Worm (Caenorhabditis elegans): ENCODE measurements around the gene mec-15.

mec-15 gene

DNA sequence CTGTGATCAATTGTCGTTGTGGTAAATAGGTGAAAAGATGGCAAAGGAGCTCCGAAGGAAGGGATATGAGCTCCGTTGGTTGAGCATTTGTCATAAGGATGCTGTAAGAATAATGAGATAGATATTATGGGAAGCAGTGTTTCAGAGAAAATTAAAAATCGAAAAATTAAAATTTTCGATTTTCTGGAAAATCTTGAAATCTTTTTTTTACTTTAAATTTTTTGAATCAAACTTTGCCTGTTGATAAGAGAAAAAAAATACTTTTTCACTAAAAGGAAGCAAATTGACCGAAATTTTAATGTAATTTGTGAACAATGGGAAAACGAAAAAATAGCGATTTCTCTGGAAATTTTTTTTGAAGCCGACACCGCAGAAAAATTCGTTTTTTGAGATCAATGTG lies at the start of gene mec-15:
TSS of gene mec-15 (minus strand) at position 101 of the 400 bp plus-strand sequence.
- TF ChIP-seq fkh-3 (tag; optimal IDR thresholded peaks at IDR 0.05) (no peak), attf-6 (GFP tag; IDR thresholded peaks at IDR 0.05) (no peak), cebp-1 (GFP tag; IDR thresholded peaks at IDR 0.05) (no peak), cebp-1 (tag; optimal IDR thresholded peaks at IDR 0.05) (no peak), unc-62 (GFP tag; optimal IDR thresholded peaks at IDR 0.05) (no peak), ets-4 (GFP tag; optimal IDR thresholded peaks at IDR 0.05) (no peak)

ce11 chrII:10288926-10289325 lies 49.4 kb upstream of the mec-15 start:
- TF ChIP-seq Y53G8AR.9 (GFP tag; conservative IDR thresholded peaks at IDR 0.05) (no peak), snpc-1.3 (tag; optimal IDR thresholded peaks at IDR 0.05; ENCODE audit: insufficient read depth) (no peak), xnd-1 (tag; optimal IDR thresholded peaks at IDR 0.05) (no peak), F57C9.4 (tag; optimal IDR thresholded peaks at IDR 0.05) (no peak), cebp-2 (GFP tag; IDR thresholded peaks at IDR 0.05) (no peak), hrde-1 (tag; optimal IDR thresholded peaks at IDR 0.05; ENCODE audit: borderline replicate concordance) (no peak), T26A5.8 (tag; optimal IDR thresholded peaks at IDR 0.05) (no peak), die-1 (tag; optimal IDR thresholded peaks at IDR 0.05) (no peak), pbrm-1 (GFP tag; IDR thresholded peaks at IDR 0.05) (no peak), him-1 (tag; optimal IDR thresholded peaks at IDR 0.05) (no peak), dox-1 (GFP tag; IDR thresholded peaks at IDR 0.05) (no peak), let-526 (GFP tag; IDR thresholded peaks at IDR 0.05) (no peak), unc-62 (GFP tag; optimal IDR thresholded peaks at IDR 0.05) (no peak), snpc-3.4 (tag; optimal IDR thresholded peaks at IDR 0.05) (no peak), ceh-58 (GFP tag; IDR thresholded peaks at IDR 0.05) (no peak), lin-54 (GFP tag; optimal IDR thresholded peaks at IDR 0.05) (no peak), athp-1 (tag; optimal IDR thresholded peaks at IDR 0.05) (no peak), somi-1 (GFP tag; optimal IDR thresholded peaks at IDR 0.05) (no peak)

DNA sequence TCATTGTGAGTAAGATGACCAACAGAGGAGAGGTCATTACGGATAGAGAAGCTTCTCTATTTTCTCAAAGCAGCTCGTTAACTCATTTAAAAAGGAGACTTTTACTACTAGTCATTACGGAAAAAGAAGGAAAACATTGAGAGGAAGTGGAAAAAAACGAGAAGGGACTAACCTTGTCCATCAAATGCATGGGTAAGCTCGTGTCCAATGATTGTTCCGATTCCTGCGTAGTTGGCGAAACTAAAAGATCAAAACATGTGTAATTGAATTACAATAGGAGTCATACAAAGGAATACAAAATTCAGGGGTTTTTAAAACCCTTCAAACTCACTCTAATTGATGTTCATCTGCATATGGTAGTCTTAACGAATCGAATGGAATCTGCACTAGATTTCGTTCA lies 45.5 kb upstream of the mec-15 start:
- TF ChIP-seq efl-1 (GFP tag; optimal IDR thresholded peaks at IDR 0.05) (no peak), egl-18 (GFP tag; IDR thresholded peaks at IDR 0.05) (no peak), madf-10 (tag; optimal IDR thresholded peaks at IDR 0.05) (no peak), F57C9.4 (tag; optimal IDR thresholded peaks at IDR 0.05) (no peak), Y53G8AR.9 (GFP tag; conservative IDR thresholded peaks at IDR 0.05) (no peak), fkh-3 (tag; optimal IDR thresholded peaks at IDR 0.05) (no peak), ztf-22 (GFP tag; optimal IDR thresholded peaks at IDR 0.05) (no peak), dpl-1 (GFP tag; optimal IDR thresholded peaks at IDR 0.05) (no peak), ekl-4 (GFP tag; IDR thresholded peaks at IDR 0.05) (no peak), ceh-40 (GFP tag; IDR thresholded peaks at IDR 0.05) (no peak), Y67H2A.10 (GFP tag; conservative IDR thresholded peaks at IDR 0.05) (no peak), snpc-4 (GFP tag; optimal IDR thresholded peaks at IDR 0.05) (no peak), snpc-4 (tag; optimal IDR thresholded peaks at IDR 0.05) (no peak), lsy-27 (tag; optimal IDR thresholded peaks at IDR 0.05; ENCODE audit: borderline replicate concordance, insufficient read depth) (no peak), pbrm-1 (GFP tag; IDR thresholded peaks at IDR 0.05) (no peak), let-607 (tag; optimal IDR thresholded peaks at IDR 0.05) (no peak), snpc-1.3 (tag; optimal IDR thresholded peaks at IDR 0.05; ENCODE audit: insufficient read depth) (no peak)

DNA sequence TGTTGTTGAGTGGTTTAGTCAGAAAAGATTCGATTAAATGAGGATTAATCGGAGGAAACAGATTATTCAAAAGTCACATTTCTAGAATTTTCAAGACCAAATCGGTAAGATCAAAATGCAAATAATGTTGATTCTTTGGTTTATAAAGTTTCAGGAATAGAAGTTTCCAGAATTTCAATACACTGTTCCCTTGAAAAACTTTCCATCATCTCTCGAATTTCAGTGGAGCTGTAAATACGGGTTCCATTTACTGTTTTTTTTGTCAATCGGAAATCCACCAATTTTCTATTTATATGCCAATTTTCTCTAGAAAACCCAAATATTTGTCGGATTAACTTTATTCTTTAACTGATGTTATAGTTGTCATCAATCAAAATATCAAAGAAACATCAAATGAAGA lies 43.6 kb upstream of the mec-15 start:
- TF ChIP-seq attf-3 (GFP tag; conservative IDR thresholded peaks at IDR 0.05) = no peak
- no peak for TF ChIP-seq ceh-79 (tag; optimal IDR thresholded peaks at IDR 0.05)
- no peak for TF ChIP-seq ztf-6 (GFP tag; IDR thresholded peaks at IDR 0.05)
- TF ChIP-seq lin-26 (GFP tag; IDR thresholded peaks at IDR 0.05) = no peak
- TF ChIP-seq hrde-1 (tag; optimal IDR thresholded peaks at IDR 0.05; ENCODE audit: borderline replicate concordance) = no peak
- no peak for TF ChIP-seq mes-4 (tag; optimal IDR thresholded peaks at IDR 0.05)
- TF ChIP-seq nhr-27 (tag; optimal IDR thresholded peaks at IDR 0.05) = no peak
- no peak for TF ChIP-seq cebp-1 (GFP tag; IDR thresholded peaks at IDR 0.05)
- TF ChIP-seq cebp-1 (tag; optimal IDR thresholded peaks at IDR 0.05) = no peak
- TF ChIP-seq ekl-4 (GFP tag; IDR thresholded peaks at IDR 0.05) = no peak
- TF ChIP-seq ceh-100 (GFP tag; IDR thresholded peaks at IDR 0.05) = no peak
- no peak for TF ChIP-seq madf-10 (tag; optimal IDR thresholded peaks at IDR 0.05)
- no peak for TF ChIP-seq mxl-1 (tag; optimal IDR thresholded peaks at IDR 0.05)
- TF ChIP-seq ztf-25 (GFP tag; IDR thresholded peaks at IDR 0.05) = no peak
- TF ChIP-seq hmg-1.2 (GFP tag; IDR thresholded peaks at IDR 0.05) = no peak

All from whole organism, young adult.